Worm (Caenorhabditis elegans): ENCODE measurements around the gene cpna-3.

- TF ChIP-seq nhr-28 (tag; optimal IDR thresholded peaks at IDR 0.05) (no peak), ama-1 (optimal IDR thresholded peaks at IDR 0.05) (no peak)
Observed at ce11 chrIV:9107464-9107863, 10.8 kb downstream of the cpna-3 start.

Data from whole organism, L3 larva.